Worm (Caenorhabditis elegans): ENCODE measurements around the gene ttbk-6.
A peak's percentile ranks its signal among the peaks of the same experiment; 100 is the strongest.

ttbk-6 gene

DNA sequence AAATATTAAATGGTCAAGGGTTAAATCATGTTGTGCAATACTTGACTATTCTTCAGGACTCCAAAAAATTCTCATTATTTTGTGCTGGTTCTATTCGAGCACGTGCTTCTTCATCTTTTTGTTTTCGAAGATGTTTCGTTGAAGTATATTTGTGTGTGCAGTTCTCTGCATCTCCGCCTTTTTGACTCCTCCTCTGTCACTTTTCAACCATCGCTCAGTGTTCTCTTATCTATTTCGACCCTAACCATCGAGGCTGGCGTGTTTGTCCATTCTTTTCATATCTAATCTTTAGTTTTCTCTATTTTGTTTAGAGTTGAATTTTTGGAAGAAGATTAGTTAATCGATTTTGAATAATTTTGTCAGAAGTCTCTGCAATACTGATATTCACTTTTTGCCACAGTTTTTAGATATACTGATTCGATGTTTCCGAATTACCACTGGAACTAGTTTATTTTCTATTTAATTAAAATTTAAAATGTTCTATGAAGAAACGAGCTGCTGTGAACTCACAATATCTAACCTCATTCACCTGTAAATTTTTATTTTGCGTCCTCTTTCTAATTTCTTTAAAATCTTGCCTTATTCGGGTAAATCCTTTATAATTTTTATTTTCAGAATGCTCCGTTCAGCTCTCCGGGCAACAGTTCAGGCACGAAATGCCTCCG, 2.8 kb downstream of the ttbk-6 start, which contains the start of gene alh-1:
Gene alh-1 (plus strand): TSS at position 615 of the 665 bp plus-strand sequence.
- TF ChIP-seq unc-42 (tag; optimal IDR thresholded peaks at IDR 0.05), result no peak
- TF ChIP-seq dve-1 (tag; optimal IDR thresholded peaks at IDR 0.05), result no peak
- peak; percentile 61 for TF ChIP-seq elt-2 (tag; optimal IDR thresholded peaks at IDR 0.05)
- TF ChIP-seq fax-1 (tag; optimal IDR thresholded peaks at IDR 0.05), result no peak
- no peak for TF ChIP-seq ceh-34 (tag; optimal IDR thresholded peaks at IDR 0.05)
- no peak for TF ChIP-seq ceh-22 (tag; optimal IDR thresholded peaks at IDR 0.05)
- TF ChIP-seq odd-2 (tag; optimal IDR thresholded peaks at IDR 0.05), result no peak
- TF ChIP-seq zip-5 (tag; optimal IDR thresholded peaks at IDR 0.05), result no peak

DNA sequence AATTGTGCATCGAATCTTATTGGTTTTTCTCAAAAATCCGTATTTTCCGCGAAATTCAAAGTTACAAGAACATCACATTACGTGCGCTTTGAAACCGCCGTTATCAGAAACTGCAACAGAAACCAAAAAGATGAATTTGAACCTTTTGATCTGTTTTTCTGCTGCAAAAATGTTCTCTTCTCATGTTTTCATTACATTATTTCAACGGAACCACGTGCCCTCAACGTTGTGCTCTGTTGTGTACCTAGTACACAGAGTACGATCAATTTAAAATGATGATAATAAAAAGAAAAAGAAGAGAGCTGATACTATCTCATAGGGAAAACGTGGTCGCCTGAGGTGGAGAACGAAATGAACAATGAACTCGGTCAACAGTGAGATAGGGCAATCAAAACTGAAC, 3.6 kb downstream of the ttbk-6 start:
- no peak for TF ChIP-seq elt-4 (tag; optimal IDR thresholded peaks at IDR 0.05)
- no peak for TF ChIP-seq ceh-9 (tag; optimal IDR thresholded peaks at IDR 0.05)
- TF ChIP-seq ref-2 (tag; optimal IDR thresholded peaks at IDR 0.05), result no peak
- TF ChIP-seq ceh-34 (tag; optimal IDR thresholded peaks at IDR 0.05), result no peak
- TF ChIP-seq elt-2 (tag; optimal IDR thresholded peaks at IDR 0.05), result peak; percentile 15

DNA sequence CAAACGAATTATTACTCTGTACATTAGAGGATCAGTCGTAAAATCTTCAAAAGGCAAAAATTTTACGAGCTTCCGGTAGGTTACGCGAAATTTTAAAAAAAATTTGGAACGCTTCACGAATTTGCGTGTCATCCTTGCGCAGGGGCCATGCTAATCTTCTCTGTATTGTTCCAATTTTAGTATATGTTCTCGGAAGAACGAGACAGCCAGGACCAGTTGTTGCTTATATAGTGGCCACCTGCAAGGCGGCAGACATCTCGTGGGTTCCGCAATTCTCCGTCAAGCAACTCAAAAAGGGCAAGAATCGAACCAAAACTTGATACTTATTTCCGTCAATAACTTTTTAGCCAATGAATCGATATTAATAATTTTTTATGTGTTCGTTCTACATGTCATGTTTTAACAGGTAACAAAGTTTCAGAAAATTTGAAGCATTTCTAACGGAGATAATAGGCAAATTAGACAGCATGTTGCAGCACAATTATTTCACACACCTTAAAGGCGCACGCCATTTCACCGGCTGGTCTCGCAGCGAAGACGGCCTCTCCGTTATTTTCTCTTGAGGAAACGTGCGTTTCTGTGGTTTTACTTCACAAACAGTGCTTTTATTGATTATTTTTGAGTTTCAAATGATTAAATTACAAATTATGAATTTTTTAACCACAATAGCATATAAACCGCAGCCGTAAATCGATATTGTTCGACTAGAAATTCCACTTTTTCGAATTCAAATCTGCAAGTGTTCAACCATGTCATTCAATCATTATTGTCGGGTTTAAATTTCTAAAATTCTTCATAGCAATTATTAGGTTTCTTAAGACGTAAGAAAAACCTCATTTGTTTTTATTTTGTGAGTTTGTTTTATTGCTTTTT, 6.4 kb downstream of the ttbk-6 start:
- TF ChIP-seq pat-9 (tag; optimal IDR thresholded peaks at IDR 0.05), result peak; percentile 44
- peak; percentile 73 for TF ChIP-seq ceh-19 (GFP tag; optimal IDR thresholded peaks at IDR 0.05)
- TF ChIP-seq pros-1 (tag; optimal IDR thresholded peaks at IDR 0.05), result no peak
- peak; percentile 44 for TF ChIP-seq ceh-34 (tag; optimal IDR thresholded peaks at IDR 0.05)
- peak; percentile 71 for TF ChIP-seq ceh-45 (GFP tag; IDR thresholded peaks at IDR 0.05)
- peak; percentile 75 for TF ChIP-seq ref-2 (tag; optimal IDR thresholded peaks at IDR 0.05)
- TF ChIP-seq hlh-30 (tag; optimal IDR thresholded peaks at IDR 0.05; ENCODE audit: insufficient read depth), result no peak
- no peak for TF ChIP-seq fkh-10 (GFP tag; optimal IDR thresholded peaks at IDR 0.05)
- no peak for TF ChIP-seq K09A11.1 (tag; optimal IDR thresholded peaks at IDR 0.05; ENCODE audit: insufficient read depth)
- TF ChIP-seq ceh-31 (tag; optimal IDR thresholded peaks at IDR 0.05), result peak; percentile 25
- peak; percentile 57 for TF ChIP-seq unc-86 (tag; optimal IDR thresholded peaks at IDR 0.05)
- TF ChIP-seq mec-3 (tag; optimal IDR thresholded peaks at IDR 0.05; ENCODE audit: borderline replicate concordance), result no peak
- peak; percentile 58 for TF ChIP-seq madf-2 (tag; optimal IDR thresholded peaks at IDR 0.05)
- peak; percentile 39 for TF ChIP-seq C08G9.2 (tag; optimal IDR thresholded peaks at IDR 0.05)
- TF ChIP-seq ceh-9 (tag; optimal IDR thresholded peaks at IDR 0.05), result peak; percentile 14
- TF ChIP-seq ceh-48 (tag; optimal IDR thresholded peaks at IDR 0.05), result no peak
- TF ChIP-seq syd-9 (tag; optimal IDR thresholded peaks at IDR 0.05), result no peak
- TF ChIP-seq lin-11 (tag; optimal IDR thresholded peaks at IDR 0.05), result peak; percentile 49
- TF ChIP-seq hlh-6 (tag; optimal IDR thresholded peaks at IDR 0.05), result peak; percentile 69
- TF ChIP-seq C38D4.7 (GFP tag; optimal IDR thresholded peaks at IDR 0.05), result peak; percentile 73
- peak; percentile 60 for TF ChIP-seq ceh-2 (tag; optimal IDR thresholded peaks at IDR 0.05)
- TF ChIP-seq ttx-3 (tag; optimal IDR thresholded peaks at IDR 0.05), result peak; percentile 54
- peak; percentile 78 for TF ChIP-seq fkh-6 (tag; optimal IDR thresholded peaks at IDR 0.05)
- TF ChIP-seq ahr-1 (tag; optimal IDR thresholded peaks at IDR 0.05), result peak; percentile 15
- no peak for TF ChIP-seq dmd-4 (tag; optimal IDR thresholded peaks at IDR 0.05; ENCODE audit: borderline replicate concordance)
- peak; percentile 82 for TF ChIP-seq ets-4 (tag; optimal IDR thresholded peaks at IDR 0.05)
- TF ChIP-seq ceh-14 (tag; optimal IDR thresholded peaks at IDR 0.05), result peak; percentile 82
- TF ChIP-seq tbx-2 (tag; optimal IDR thresholded peaks at IDR 0.05), result peak; percentile 68
- TF ChIP-seq Y22D7AL.16 (tag; optimal IDR thresholded peaks at IDR 0.05), result peak; percentile 28
- peak; percentile 61 for TF ChIP-seq unc-42 (tag; optimal IDR thresholded peaks at IDR 0.05)
- peak; percentile 26 for TF ChIP-seq tbx-7 (tag; optimal IDR thresholded peaks at IDR 0.05)
- TF ChIP-seq unc-55 (GFP tag; optimal IDR thresholded peaks at IDR 0.05), result no peak
- no peak for TF ChIP-seq rnt-1 (tag; optimal IDR thresholded peaks at IDR 0.05)
- TF ChIP-seq ceh-18 (tag; optimal IDR thresholded peaks at IDR 0.05), result peak; percentile 38
- TF ChIP-seq T23F11.4 (GFP tag; optimal IDR thresholded peaks at IDR 0.05), result peak; percentile 28
- TF ChIP-seq elt-4 (tag; optimal IDR thresholded peaks at IDR 0.05), result no peak
- peak; percentile 29 for TF ChIP-seq gmeb-2 (tag; optimal IDR thresholded peaks at IDR 0.05)
- TF ChIP-seq ceh-24 (tag; optimal IDR thresholded peaks at IDR 0.05), result peak; percentile 54
- TF ChIP-seq ceh-22 (tag; optimal IDR thresholded peaks at IDR 0.05), result no peak
